Worm (Caenorhabditis elegans) whole organism, late embryonic: ENCODE results near the gene ugt-44.

Experiments used
- C08G9.2 ChIP-seq: sonication (generic microtip); optimal IDR thresholded peaks from 2 replicates; lab custom pipeline; 2016; ENCODE audit warnings: mild to moderate bottlenecking, missing genetic modification characterization, moderate library complexity, missing compliant biosample characterization
- F13H6.1 ChIP-seq: sonication (generic microtip); optimal IDR thresholded peaks from 2 replicates; lab custom pipeline; 2016; ENCODE audit warnings: missing genetic modification characterization, missing compliant biosample characterization
- K02D7.2 ChIP-seq: sonication (generic microtip); optimal IDR thresholded peaks from 2 replicates; lab custom pipeline; 2017; ENCODE audit warnings: mild to moderate bottlenecking, missing genetic modification characterization, missing compliant biosample characterization
- K09A11.1 ChIP-seq: sonication (generic microtip); optimal IDR thresholded peaks from 2 replicates; lab custom pipeline; 2017; ENCODE audit warnings: antibody characterized with exemption, mild to moderate bottlenecking, missing genetic modification characterization, missing compliant biosample characterization; ENCODE audit not compliant: insufficient read depth
- T23F11.4 ChIP-seq: fragments of 200-800 bp; sonication (Bioruptor generic); optimal IDR thresholded peaks from 2 replicates; lab custom pipeline; 2018; ENCODE audit warnings: mild to moderate bottlenecking, missing genetic modification characterization, missing compliant biosample characterization
- Y22D7AL.16 ChIP-seq: sonication (generic microtip); optimal IDR thresholded peaks from 2 replicates; lab custom pipeline; 2016; ENCODE audit warnings: missing genetic modification characterization, missing compliant biosample characterization
- ahr-1 ChIP-seq: sonication (generic microtip); optimal IDR thresholded peaks from 2 replicates; lab custom pipeline; 2016; ENCODE audit warnings: missing genetic modification characterization, missing compliant biosample characterization
- ceh-19 ChIP-seq: fragments of 200-800 bp; sonication (Bioruptor generic); optimal IDR thresholded peaks from 2 replicates; lab custom pipeline; 2018; ENCODE audit warnings: mild to moderate bottlenecking, missing genetic modification characterization, missing compliant biosample characterization
- ceh-2 ChIP-seq: sonication (generic microtip); optimal IDR thresholded peaks from 2 replicates; lab custom pipeline; 2016; ENCODE audit warnings: missing genotype, missing genetic modification characterization, missing compliant biosample characterization
- ceh-24 ChIP-seq: sonication (generic microtip); optimal IDR thresholded peaks from 2 replicates; lab custom pipeline; 2016; ENCODE audit warnings: mild to moderate bottlenecking, missing genetic modification characterization, missing compliant biosample characterization
- ceh-34 ChIP-seq: sonication (generic microtip); optimal IDR thresholded peaks from 2 replicates; lab custom pipeline; 2016; ENCODE audit warnings: mild to moderate bottlenecking, missing genetic modification characterization, missing compliant biosample characterization
- ceh-6 ChIP-seq: fragments of 200-800 bp; sonication (Bioruptor generic); optimal IDR thresholded peaks from 2 replicates; lab custom pipeline; 2018; ENCODE audit warnings: mild to moderate bottlenecking, missing genetic modification characterization, missing compliant biosample characterization
- ceh-9 ChIP-seq: sonication (generic microtip); optimal IDR thresholded peaks from 2 replicates; lab custom pipeline; 2016; ENCODE audit warnings: mild to moderate bottlenecking, missing genetic modification characterization, inconsistent platforms, missing compliant biosample characterization
- dmd-4 ChIP-seq: sonication (generic microtip); optimal IDR thresholded peaks from 2 replicates; lab custom pipeline; 2016; ENCODE audit warnings: borderline replicate concordance, missing genetic modification characterization, missing compliant biosample characterization
- elt-2 ChIP-seq: sonication (generic microtip); optimal IDR thresholded peaks from 2 replicates; lab custom pipeline; 2016; ENCODE audit warnings: missing genetic modification reagents, missing genetic modification characterization, missing compliant biosample characterization
- ets-4 ChIP-seq: sonication (generic microtip); optimal IDR thresholded peaks from 2 replicates; lab custom pipeline; 2016; ENCODE audit warnings: missing genetic modification characterization, missing compliant biosample characterization
- eyg-1 ChIP-seq: sonication (generic microtip); optimal IDR thresholded peaks from 2 replicates; lab custom pipeline; 2016; ENCODE audit warnings: missing genotype, missing genetic modification characterization, missing compliant biosample characterization
- fkh-10 ChIP-seq: fragments of 150-350 bp; optimal IDR thresholded peaks from 2 replicates; lab custom pipeline; 2014; ENCODE audit warnings: missing biosample characterization, missing genetic modification reagents, missing genetic modification characterization
- gmeb-2 ChIP-seq: sonication (generic microtip); optimal IDR thresholded peaks from 2 replicates; lab custom pipeline; 2016; ENCODE audit warnings: missing genetic modification characterization, inconsistent platforms, missing compliant biosample characterization
- hlh-13 ChIP-seq: fragments of 200-800 bp; sonication (Bioruptor generic); optimal IDR thresholded peaks from 2 replicates; lab custom pipeline; 2018; ENCODE audit warnings: mild to moderate bottlenecking, missing genetic modification characterization, missing compliant biosample characterization
- hlh-30 ChIP-seq: sonication (generic microtip); optimal IDR thresholded peaks from 2 replicates; lab custom pipeline; 2017; ENCODE audit warnings: antibody characterized with exemption, missing genetic modification characterization, missing compliant biosample characterization; ENCODE audit not compliant: insufficient read depth
- hlh-8 ChIP-seq: sonication (generic microtip); optimal IDR thresholded peaks from 2 replicates; lab custom pipeline; 2016; ENCODE audit warnings: missing genotype, missing genetic modification characterization, missing compliant biosample characterization
- lim-6 ChIP-seq: sonication (generic microtip); optimal IDR thresholded peaks from 2 replicates; lab custom pipeline; 2016; ENCODE audit warnings: missing genetic modification characterization, missing compliant biosample characterization
- lin-11 ChIP-seq: fragments of 200-800 bp; sonication (Bioruptor generic); optimal IDR thresholded peaks from 2 replicates; lab custom pipeline; 2018; ENCODE audit warnings: mild to moderate bottlenecking, missing genetic modification characterization, missing compliant biosample characterization
- madf-2 ChIP-seq: sonication (generic microtip); optimal IDR thresholded peaks from 2 replicates; lab custom pipeline; 2017; ENCODE audit warnings: missing genetic modification characterization, missing compliant biosample characterization
- nfya-1 ChIP-seq: sonication (generic microtip); optimal IDR thresholded peaks from 2 replicates; lab custom pipeline; 2017; ENCODE audit warnings: missing genetic modification characterization, mild to moderate bottlenecking, missing compliant biosample characterization, antibody characterized with exemption, moderate library complexity
- npax-4 ChIP-seq: sonication (generic microtip); optimal IDR thresholded peaks from 2 replicates; lab custom pipeline; 2016; ENCODE audit warnings: missing genetic modification characterization, missing compliant biosample characterization
- odd-2 ChIP-seq: sonication (generic microtip); optimal IDR thresholded peaks from 2 replicates; lab custom pipeline; 2017; ENCODE audit warnings: antibody characterized with exemption, mild to moderate bottlenecking, missing genetic modification characterization, missing compliant biosample characterization
- pag-3 ChIP-seq: sonication (generic microtip); optimal IDR thresholded peaks from 2 replicates; lab custom pipeline; 2016; ENCODE audit warnings: missing compliant biosample characterization, missing genetic modification characterization, borderline replicate concordance
- pax-1 ChIP-seq: fragments of 150-350 bp; optimal IDR thresholded peaks from 2 replicates; lab custom pipeline; 2014; ENCODE audit warnings: missing biosample characterization, missing genetic modification characterization
- pha-2 ChIP-seq: sonication (generic microtip); optimal IDR thresholded peaks from 2 replicates; lab custom pipeline; 2017; ENCODE audit warnings: mild to moderate bottlenecking, missing genetic modification characterization, missing compliant biosample characterization
- pha-4 ChIP-seq: fragments of 150-350 bp; optimal IDR thresholded peaks from 2 replicates; lab custom pipeline; 2018; ENCODE audit warnings: missing biosample characterization, missing genetic modification reagents, missing genetic modification characterization
- ref-2 ChIP-seq: sonication (generic microtip); optimal IDR thresholded peaks from 2 replicates; lab custom pipeline; 2016; ENCODE audit warnings: missing genetic modification characterization, missing compliant biosample characterization
- sdc-2 ChIP-seq: sonication (generic microtip); optimal IDR thresholded peaks from 2 replicates; lab custom pipeline; 2016; ENCODE audit warnings: missing genotype, missing genetic modification characterization, missing compliant biosample characterization
- sox-4 ChIP-seq: sonication (generic microtip); optimal IDR thresholded peaks from 2 replicates; lab custom pipeline; 2017; ENCODE audit warnings: mild to moderate bottlenecking, missing genetic modification characterization, inconsistent platforms, missing compliant biosample characterization
- tbx-2 ChIP-seq: sonication (generic microtip); optimal IDR thresholded peaks from 2 replicates; lab custom pipeline; 2016; ENCODE audit warnings: missing genetic modification characterization, missing compliant biosample characterization
- tbx-7 ChIP-seq: sonication (generic microtip); optimal IDR thresholded peaks from 2 replicates; lab custom pipeline; 2016; ENCODE audit warnings: missing genotype, missing genetic modification characterization, missing compliant biosample characterization
- ttx-3 ChIP-seq: sonication (generic microtip); optimal IDR thresholded peaks from 2 replicates; lab custom pipeline; 2016; ENCODE audit warnings: missing genetic modification reagents, missing genetic modification characterization, missing compliant biosample characterization
- unc-42 ChIP-seq: sonication (generic microtip); optimal IDR thresholded peaks from 2 replicates; lab custom pipeline; 2016; ENCODE audit warnings: missing genotype, missing genetic modification characterization, missing compliant biosample characterization
- unc-55 ChIP-seq: sonication (generic microtip); optimal IDR thresholded peaks from 2 replicates; lab custom pipeline; 2017; ENCODE audit warnings: missing biosample characterization, missing genetic modification reagents, missing genetic modification characterization
- zip-5 ChIP-seq: sonication (generic microtip); optimal IDR thresholded peaks from 2 replicates; lab custom pipeline; 2016; ENCODE audit warnings: missing genetic modification characterization, missing compliant biosample characterization
- ztf-16 ChIP-seq: sonication (generic microtip); optimal IDR thresholded peaks from 2 replicates; lab custom pipeline; 2017; ENCODE audit warnings: missing genetic modification characterization, missing compliant biosample characterization

ugt-44 gene

DNA sequence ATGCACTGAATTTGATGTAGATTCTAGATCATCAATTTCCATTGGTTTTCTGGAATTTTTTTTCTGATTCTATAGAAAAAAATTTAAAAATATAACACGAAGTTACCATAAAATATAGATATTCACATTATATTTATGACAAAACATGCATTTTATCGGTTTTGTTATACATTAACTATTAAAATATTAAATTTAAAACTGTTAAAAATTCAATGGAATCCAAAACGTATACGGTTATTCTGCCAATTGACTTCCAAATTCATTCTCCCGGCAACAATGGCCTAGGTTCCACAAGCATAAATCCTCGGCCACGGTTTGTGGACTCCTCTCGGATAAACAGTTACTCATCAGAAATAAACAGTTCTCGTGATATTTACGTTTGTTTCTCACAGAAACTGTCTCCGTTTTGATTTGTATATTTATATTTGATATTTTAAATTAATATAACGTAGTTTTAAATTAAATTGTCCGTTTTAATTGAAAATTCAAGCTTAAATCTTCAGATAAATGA, 14.1 kb downstream of the ugt-44 start, which contains the start of the genes F01D4.5 and ced-5 (continued):
- TF ChIP-seq ceh-6 (GFP tag; lab: Kevin White, UChicago), result no peak
- peak; percentile 18 for TF ChIP-seq ceh-34 (tag; lab: Kevin White, UChicago)
- TF ChIP-seq elt-2, result peak; percentile 79
- peak; percentile 90 for TF ChIP-seq C08G9.2 (tag; lab: Kevin White, UChicago)
- TF ChIP-seq tbx-7 (tag; lab: Kevin White, UChicago), result peak; percentile 85
- TF ChIP-seq F13H6.1 (tag; lab: Kevin White, UChicago), result peak; percentile 26
- peak; percentile 62 for TF ChIP-seq lim-6 (tag; lab: Kevin White, UChicago)
- TF ChIP-seq ceh-24 (tag; lab: Kevin White, UChicago), result no peak
- TF ChIP-seq nfya-1, result peak; percentile 25
- no peak for TF ChIP-seq madf-2 (tag; lab: Kevin White, UChicago)
- peak; percentile 58 for TF ChIP-seq ztf-16
- no peak for TF ChIP-seq lin-11 (tag; lab: Kevin White, UChicago)
- peak; percentile 77 for TF ChIP-seq ets-4
- peak; percentile 17 for TF ChIP-seq unc-42 (tag; lab: Kevin White, UChicago)
- no peak for TF ChIP-seq sox-4 (tag; lab: Kevin White, UChicago)
- TF ChIP-seq Y22D7AL.16, result peak; percentile 10
- TF ChIP-seq ceh-9 (tag; lab: Kevin White, UChicago), result no peak
- TF ChIP-seq ahr-1 (tag; lab: Kevin White, UChicago), result peak; percentile 42
- TF ChIP-seq eyg-1, result no peak
- TF ChIP-seq pag-3, result no peak
- TF ChIP-seq dmd-4, result no peak
- TF ChIP-seq ref-2 (tag; lab: Kevin White, UChicago), result peak; percentile 73
- peak; percentile 78 for TF ChIP-seq tbx-2
- TF ChIP-seq odd-2 (tag; lab: Kevin White, UChicago), result no peak
- no peak for TF ChIP-seq npax-4 (tag; lab: Kevin White, UChicago)
- TF ChIP-seq pax-1 (tag; lab: Kevin White, UChicago), result no peak
- no peak for TF ChIP-seq sdc-2
- TF ChIP-seq ttx-3, result peak; percentile 45
- TF ChIP-seq gmeb-2 (tag; lab: Kevin White, UChicago), result peak; percentile 15
- no peak for TF ChIP-seq K09A11.1 (tag; lab: Kevin White, UChicago)
- no peak for TF ChIP-seq unc-55 (GFP tag; lab: Kevin White, UChicago)
- peak; percentile 78 for TF ChIP-seq hlh-8 (tag; lab: Kevin White, UChicago)
- peak; percentile 93 for TF ChIP-seq ceh-2
- no peak for TF ChIP-seq hlh-30 (tag; lab: Kevin White, UChicago)
- TF ChIP-seq T23F11.4 (GFP tag; lab: Kevin White, UChicago), result no peak
- peak; percentile 87 for TF ChIP-seq zip-5 (tag; lab: Kevin White, UChicago)
- TF ChIP-seq K02D7.2 (tag; lab: Kevin White, UChicago), result no peak
- no peak for TF ChIP-seq pha-4 (tag; lab: Kevin White, UChicago)
- TF ChIP-seq pha-2 (tag; lab: Kevin White, UChicago), result no peak

DNA sequence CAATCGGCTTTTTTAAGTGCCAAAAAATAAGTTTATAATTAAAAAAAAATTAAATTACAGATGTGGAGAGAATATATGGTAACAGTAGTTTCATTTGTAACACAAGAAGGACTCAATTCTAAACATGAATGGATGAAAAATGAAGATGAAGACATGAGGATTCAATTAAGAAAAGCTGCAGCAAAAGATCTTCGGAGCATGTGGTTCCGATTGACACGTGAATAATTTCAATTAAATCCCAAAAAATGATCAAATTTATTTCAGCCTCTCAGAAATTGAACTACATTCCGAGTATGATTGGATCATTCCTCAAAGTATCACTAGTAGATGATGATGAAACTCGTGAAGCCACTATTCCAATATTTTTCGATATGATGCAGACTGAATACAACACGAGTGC, 19.9 kb downstream of the ugt-44 start:
- TF ChIP-seq pax-1 (tag; lab: Kevin White, UChicago) (no peak), unc-55 (GFP tag; lab: Kevin White, UChicago) (no peak), lin-11 (tag; lab: Kevin White, UChicago) (no peak), hlh-8 (tag; lab: Kevin White, UChicago) (peak; percentile 3), ceh-19 (GFP tag; lab: Kevin White, UChicago) (no peak), hlh-13 (GFP tag; lab: Kevin White, UChicago) (no peak), Y22D7AL.16 (no peak), fkh-10 (GFP tag; lab: Kevin White, UChicago) (no peak)
